Worm (Caenorhabditis elegans) whole organism, early embryonic: ENCODE data around the gene nlg-1.

Experiments used
- B0310.2 ChIP-seq: sonication (generic microtip); optimal IDR thresholded peaks from 2 replicates; lab custom pipeline; 2016; ENCODE audit warnings: mild to moderate bottlenecking, missing genetic modification characterization, missing compliant biosample characterization
- aly-1 ChIP-seq: sonication (generic microtip); optimal IDR thresholded peaks from 2 replicates; lab custom pipeline; 2016; ENCODE audit warnings: missing genetic modification characterization, missing compliant biosample characterization
- ama-1 ChIP-seq: fragments of 150-350 bp; optimal IDR thresholded peaks from 2 replicates; lab custom pipeline; 2014
- ceh-13 ChIP-seq: fragments of 200-800 bp; sonication (Bioruptor generic); optimal IDR thresholded peaks from 2 replicates; lab custom pipeline; 2018; ENCODE audit warnings: mild to moderate bottlenecking, missing genetic modification characterization, missing compliant biosample characterization
- ceh-36 ChIP-seq: sonication (generic microtip); optimal IDR thresholded peaks from 2 replicates; lab custom pipeline; 2016; ENCODE audit warnings: missing genetic modification characterization, inconsistent platforms, missing compliant biosample characterization
- flt-1 ChIP-seq: fragments of 200-800 bp; sonication (Bioruptor generic); IDR thresholded peaks from 2 replicates; pipeline ENCODE4 v1.3.6; 2022; ENCODE audit warnings: missing genetic modification characterization, missing compliant biosample characterization
- hmbx-1 ChIP-seq: sonication (generic microtip); optimal IDR thresholded peaks from 2 replicates; lab custom pipeline; 2016; ENCODE audit warnings: mild to moderate bottlenecking, missing genetic modification characterization, missing compliant biosample characterization
- hmg-4 ChIP-seq: fragments of 200-800 bp; sonication (Bioruptor generic); optimal IDR thresholded peaks from 2 replicates; lab custom pipeline; 2018; ENCODE audit warnings: mild to moderate bottlenecking, missing genetic modification characterization, missing compliant biosample characterization
- tbx-11 ChIP-seq: fragments of 200-800 bp; sonication (Bioruptor generic); IDR thresholded peaks from 2 replicates; pipeline ENCODE4 v1.3.6; 2022; ENCODE audit warnings: missing genetic modification characterization, missing compliant biosample characterization
- tbx-37 ChIP-seq: fragments of 200-800 bp; sonication (Bioruptor generic); conservative IDR thresholded peaks from 2 replicates; pipeline ENCODE4 v1.3.6; 2022; ENCODE audit warnings: missing genetic modification reagents, missing genetic modification characterization, missing compliant biosample characterization
- tra-4 ChIP-seq: sonication (generic microtip); optimal IDR thresholded peaks from 2 replicates; lab custom pipeline; 2017; ENCODE audit warnings: missing genetic modification characterization, missing compliant biosample characterization

DNA sequence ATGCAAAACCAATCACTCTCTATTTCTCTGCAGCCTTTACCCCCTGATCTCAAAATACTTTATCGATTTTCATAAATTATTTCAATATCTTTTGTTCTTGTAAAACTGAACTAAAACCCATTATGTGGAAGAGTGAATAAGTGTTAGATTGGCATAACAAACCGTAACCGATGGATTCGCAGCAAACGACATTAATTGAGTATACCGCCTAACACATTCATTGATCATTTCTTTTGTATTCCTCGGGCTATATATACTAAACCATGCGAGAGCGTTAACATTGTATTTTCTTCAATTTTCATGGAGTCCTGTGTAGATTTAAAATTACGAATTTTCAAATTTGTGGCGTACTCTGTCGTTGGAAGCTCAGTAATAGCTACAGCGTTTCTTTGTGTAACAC is 41.2 kb downstream of the nlg-1 start, which contains the start of gene col-9:
- TF ChIP-seq ama-1 (lab: Kevin White, UChicago), result no peak
- TF ChIP-seq tra-4 (tag; lab: Kevin White, UChicago), result no peak
- TF ChIP-seq hmg-4, result no peak
- TF ChIP-seq tbx-11, result no peak
- TF ChIP-seq tbx-37, result no peak
- TF ChIP-seq B0310.2 (tag; lab: Kevin White, UChicago), result no peak
- no peak for TF ChIP-seq ceh-13 (GFP tag; lab: Kevin White, UChicago)
- TF ChIP-seq ceh-36 (tag; lab: Kevin White, UChicago), result no peak
- TF ChIP-seq aly-1 (tag; lab: Kevin White, UChicago), result no peak
- TF ChIP-seq hmbx-1 (tag; lab: Kevin White, UChicago), result no peak
- TF ChIP-seq flt-1, result no peak
